Worm (Caenorhabditis elegans) whole organism, late embryonic: Measurements from ENCODE around the gene melo-3.
"Not testable (repeated sequence)": the region's sequence is repeated elsewhere in the genome, so short reads cannot be mapped to it uniquely, and the experiment has no call there.

Source experiments
- C08G9.2 ChIP-seq: sonication (generic microtip); optimal IDR thresholded peaks from 2 replicates; lab custom pipeline; 2016; ENCODE audit warnings: mild to moderate bottlenecking, missing genetic modification characterization, moderate library complexity, missing compliant biosample characterization
- C38D4.7 ChIP-seq: fragments of 200-800 bp; sonication (Bioruptor generic); optimal IDR thresholded peaks from 2 replicates; lab custom pipeline; 2018; ENCODE audit warnings: mild to moderate bottlenecking, missing genetic modification characterization, moderate library complexity, missing compliant biosample characterization
- F13H6.1 ChIP-seq: sonication (generic microtip); optimal IDR thresholded peaks from 2 replicates; lab custom pipeline; 2016; ENCODE audit warnings: missing genetic modification characterization, missing compliant biosample characterization
- K02D7.2 ChIP-seq: sonication (generic microtip); optimal IDR thresholded peaks from 2 replicates; lab custom pipeline; 2017; ENCODE audit warnings: mild to moderate bottlenecking, missing genetic modification characterization, missing compliant biosample characterization
- ceh-14 ChIP-seq: sonication (generic microtip); optimal IDR thresholded peaks from 2 replicates; lab custom pipeline; 2016; ENCODE audit warnings: missing genotype, missing genetic modification characterization, missing compliant biosample characterization
- ceh-18 ChIP-seq: sonication (generic microtip); optimal IDR thresholded peaks from 2 replicates; lab custom pipeline; 2016; ENCODE audit warnings: missing genetic modification characterization, missing compliant biosample characterization
- ceh-31 ChIP-seq: sonication (generic microtip); optimal IDR thresholded peaks from 2 replicates; lab custom pipeline; 2016; ENCODE audit warnings: missing genetic modification characterization, missing compliant biosample characterization
- ceh-34 ChIP-seq: sonication (generic microtip); optimal IDR thresholded peaks from 2 replicates; lab custom pipeline; 2016; ENCODE audit warnings: mild to moderate bottlenecking, missing genetic modification characterization, missing compliant biosample characterization
- ceh-48 ChIP-seq: sonication (generic microtip); optimal IDR thresholded peaks from 2 replicates; lab custom pipeline; 2016; ENCODE audit warnings: missing genetic modification characterization, inconsistent platforms, missing compliant biosample characterization
- che-1 ChIP-seq: sonication (generic microtip); optimal IDR thresholded peaks from 2 replicates; lab custom pipeline; 2016; ENCODE audit warnings: mild to moderate bottlenecking, missing genetic modification characterization, missing compliant biosample characterization
- elt-2 ChIP-seq: sonication (generic microtip); optimal IDR thresholded peaks from 2 replicates; lab custom pipeline; 2016; ENCODE audit warnings: missing genetic modification reagents, missing genetic modification characterization, missing compliant biosample characterization
- hlh-13 ChIP-seq: fragments of 200-800 bp; sonication (Bioruptor generic); optimal IDR thresholded peaks from 2 replicates; lab custom pipeline; 2018; ENCODE audit warnings: mild to moderate bottlenecking, missing genetic modification characterization, missing compliant biosample characterization
- hlh-30 ChIP-seq: sonication (generic microtip); optimal IDR thresholded peaks from 2 replicates; lab custom pipeline; 2017; ENCODE audit warnings: antibody characterized with exemption, missing genetic modification characterization, missing compliant biosample characterization; ENCODE audit not compliant: insufficient read depth
- hlh-6 ChIP-seq: sonication (generic microtip); optimal IDR thresholded peaks from 2 replicates; lab custom pipeline; 2016; ENCODE audit warnings: missing genotype, missing genetic modification characterization, missing compliant biosample characterization
- lim-6 ChIP-seq: sonication (generic microtip); optimal IDR thresholded peaks from 2 replicates; lab custom pipeline; 2016; ENCODE audit warnings: missing genetic modification characterization, missing compliant biosample characterization
- madf-2 ChIP-seq: sonication (generic microtip); optimal IDR thresholded peaks from 2 replicates; lab custom pipeline; 2017; ENCODE audit warnings: missing genetic modification characterization, missing compliant biosample characterization
- nhr-11 ChIP-seq: fragments of 150-350 bp; optimal IDR thresholded peaks from 2 replicates; lab custom pipeline; 2014; ENCODE audit warnings: missing biosample characterization, missing genetic modification characterization
- pag-3 ChIP-seq: sonication (generic microtip); optimal IDR thresholded peaks from 2 replicates; lab custom pipeline; 2016; ENCODE audit warnings: missing compliant biosample characterization, missing genetic modification characterization, borderline replicate concordance
- pat-9 ChIP-seq: fragments of 200-800 bp; sonication (Bioruptor generic); optimal IDR thresholded peaks from 2 replicates; lab custom pipeline; 2018; ENCODE audit warnings: mild to moderate bottlenecking, missing genetic modification characterization, moderate library complexity, missing compliant biosample characterization
- pax-1 ChIP-seq: fragments of 150-350 bp; optimal IDR thresholded peaks from 2 replicates; lab custom pipeline; 2014; ENCODE audit warnings: missing biosample characterization, missing genetic modification characterization
- pqm-1 ChIP-seq: sonication (generic microtip); optimal IDR thresholded peaks from 2 replicates; lab custom pipeline; 2016; ENCODE audit warnings: missing genetic modification characterization, missing compliant biosample characterization
- pros-1 ChIP-seq: fragments of 150-350 bp; optimal IDR thresholded peaks from 2 replicates; lab custom pipeline; 2014; ENCODE audit warnings: missing biosample characterization, missing genetic modification reagents, missing genetic modification characterization
- ref-2 ChIP-seq: sonication (generic microtip); optimal IDR thresholded peaks from 2 replicates; lab custom pipeline; 2016; ENCODE audit warnings: missing genetic modification characterization, missing compliant biosample characterization
- sdc-2 ChIP-seq: sonication (generic microtip); optimal IDR thresholded peaks from 2 replicates; lab custom pipeline; 2016; ENCODE audit warnings: missing genotype, missing genetic modification characterization, missing compliant biosample characterization
- sox-2 ChIP-seq: fragments of 200-800 bp; sonication (Bioruptor generic); IDR thresholded peaks from 2 replicates; pipeline ENCODE4 v1.3.6; 2022; ENCODE audit warnings: missing genetic modification reagents, missing genetic modification characterization, missing compliant biosample characterization
- syd-9 ChIP-seq: sonication (generic microtip); optimal IDR thresholded peaks from 2 replicates; lab custom pipeline; 2016; ENCODE audit warnings: mild to moderate bottlenecking, missing genetic modification characterization, moderate library complexity, missing compliant biosample characterization
- tbx-2 ChIP-seq: sonication (generic microtip); optimal IDR thresholded peaks from 2 replicates; lab custom pipeline; 2016; ENCODE audit warnings: missing genetic modification characterization, missing compliant biosample characterization
- tbx-7 ChIP-seq: sonication (generic microtip); optimal IDR thresholded peaks from 2 replicates; lab custom pipeline; 2016; ENCODE audit warnings: missing genotype, missing genetic modification characterization, missing compliant biosample characterization
- unc-42 ChIP-seq: sonication (generic microtip); optimal IDR thresholded peaks from 2 replicates; lab custom pipeline; 2016; ENCODE audit warnings: missing genotype, missing genetic modification characterization, missing compliant biosample characterization
- unc-55 ChIP-seq: sonication (generic microtip); optimal IDR thresholded peaks from 2 replicates; lab custom pipeline; 2017; ENCODE audit warnings: missing biosample characterization, missing genetic modification reagents, missing genetic modification characterization
- unc-86 ChIP-seq: sonication (generic microtip); optimal IDR thresholded peaks from 2 replicates; lab custom pipeline; 2016; ENCODE audit warnings: missing genetic modification characterization, missing compliant biosample characterization
- zip-5 ChIP-seq: sonication (generic microtip); optimal IDR thresholded peaks from 2 replicates; lab custom pipeline; 2016; ENCODE audit warnings: missing genetic modification characterization, missing compliant biosample characterization
- ztf-16 ChIP-seq: sonication (generic microtip); optimal IDR thresholded peaks from 2 replicates; lab custom pipeline; 2017; ENCODE audit warnings: missing genetic modification characterization, missing compliant biosample characterization

The melo-3 gene

DNA sequence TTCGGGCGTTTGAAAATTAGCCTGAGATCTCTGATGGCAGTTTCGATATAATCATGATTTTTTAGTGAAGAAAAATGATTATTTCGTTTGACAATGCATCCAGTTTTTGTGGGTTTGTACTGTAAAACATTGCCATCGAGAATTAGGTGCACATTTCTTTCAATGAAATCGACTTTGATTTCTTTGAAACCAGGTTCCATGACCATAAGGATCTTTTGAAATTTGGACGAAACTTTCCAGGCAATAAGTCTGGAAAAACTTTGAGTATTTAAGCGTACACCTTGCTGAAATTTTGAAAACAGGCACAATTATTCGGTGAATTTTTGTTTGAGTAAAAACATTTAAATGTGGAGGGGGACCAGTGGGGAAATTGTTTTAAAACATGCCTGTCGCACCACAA lies 15.1 kb upstream of the melo-3 start:
- TF ChIP-seq pqm-1 (tag; lab: Kevin White, UChicago) (no peak), pros-1 (tag; lab: Kevin White, UChicago) (no peak), pag-3 (tag; lab: Kevin White, UChicago) (no peak), unc-42 (tag; lab: Kevin White, UChicago) (no peak), ceh-31 (tag; lab: Kevin White, UChicago) (no peak), tbx-7 (tag; lab: Kevin White, UChicago) (no peak), K02D7.2 (tag; lab: Kevin White, UChicago) (no peak), ceh-14 (no peak), nhr-11 (tag; lab: Kevin White, UChicago) (no peak), lim-6 (tag; lab: Kevin White, UChicago) (no peak), che-1 (no peak), sdc-2 (tag; lab: Kevin White, UChicago) (no peak), elt-2 (tag; lab: Kevin White, UChicago) (no peak), sox-2 (GFP tag; lab: Robert Waterston, UW) (no peak), ztf-16 (tag; lab: Kevin White, UChicago) (no peak), madf-2 (no peak), C08G9.2 (tag; lab: Kevin White, UChicago) (no peak)

DNA sequence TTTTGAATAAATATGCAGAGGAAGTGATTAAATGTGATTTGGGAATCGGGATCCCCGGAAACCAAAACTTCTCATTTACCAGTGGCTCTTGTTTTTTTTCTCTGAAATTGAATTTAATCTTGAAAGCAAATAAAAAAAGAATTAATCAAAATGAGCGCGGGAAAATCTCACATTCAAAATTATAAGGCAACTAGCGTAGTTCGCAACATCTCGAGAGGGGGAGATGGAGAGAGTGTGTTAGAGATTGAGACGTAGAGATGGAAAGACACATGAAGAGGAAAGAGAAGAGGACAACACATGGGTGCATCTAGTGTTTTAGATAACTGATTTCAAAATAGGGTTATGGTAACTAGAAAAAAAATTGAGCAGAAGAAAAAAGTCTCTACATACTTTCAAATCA lies 11.4 kb upstream of the melo-3 start, which contains the start of gene sdc-3:
Gene sdc-3 (minus strand): TSS at position 101 of the 400 bp plus-strand sequence.
- TF ChIP-seq C38D4.7 (GFP tag; lab: Kevin White, UChicago) (no peak), zip-5 (tag; lab: Kevin White, UChicago) (no peak), unc-55 (GFP tag; lab: Kevin White, UChicago) (peak; percentile 17)

DNA sequence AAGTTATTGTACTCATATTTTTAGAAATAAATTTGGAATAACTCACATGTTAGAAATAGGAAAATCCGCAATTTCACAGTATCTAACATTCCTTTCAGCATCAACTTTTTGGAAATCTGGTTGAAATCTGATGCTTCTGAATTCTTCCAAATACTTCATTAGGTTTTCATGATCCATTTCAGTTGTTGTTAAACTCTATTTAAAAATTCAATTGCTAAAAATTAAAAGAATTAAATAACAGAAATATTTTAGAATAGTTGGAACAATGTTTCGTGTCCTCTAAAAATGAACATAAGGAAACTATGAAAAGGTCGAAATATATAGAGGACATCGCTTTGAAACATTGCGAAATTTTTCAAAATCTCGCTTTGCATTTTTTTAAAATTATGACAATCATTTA lies 5.3 kb downstream of the melo-3 start, which contains the start of gene cng-1:
Gene cng-1 (minus strand): TSS at position 101 of the 400 bp plus-strand sequence.
- TF ChIP-seq hlh-6, pat-9, ceh-48 (tag; lab: Kevin White, UChicago): not testable (repeated sequence)
- TF ChIP-seq, all 69 proteins: peak for 0; not testable (repeated sequence) for 69

DNA sequence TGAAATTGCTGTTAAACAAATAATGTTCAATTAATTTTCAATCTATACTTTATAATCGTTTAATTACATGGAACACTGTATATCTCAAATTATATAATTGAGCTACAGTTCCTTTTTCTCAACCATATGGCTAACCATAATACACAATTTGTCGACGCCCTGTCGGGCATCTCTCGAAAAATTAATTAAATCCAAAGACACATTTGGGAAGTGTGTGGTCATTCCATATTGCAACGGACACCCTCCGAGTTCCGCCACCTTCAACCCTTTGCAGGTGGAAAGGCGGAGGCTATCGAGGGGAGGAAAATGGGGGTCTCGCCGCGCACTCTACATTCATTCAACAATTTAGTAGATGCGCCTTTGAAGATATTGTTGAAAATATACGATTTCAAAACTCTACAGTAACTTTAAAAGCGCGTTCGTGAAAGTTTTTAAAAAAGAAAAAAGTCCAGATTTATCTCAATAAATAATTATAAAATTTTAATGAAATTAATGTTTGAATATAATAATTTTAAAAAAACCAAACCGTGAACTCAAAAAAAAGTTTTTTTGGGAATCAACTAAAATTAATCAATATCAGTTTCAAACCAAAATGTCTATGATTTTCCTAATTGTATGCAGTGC lies 7.7 kb downstream of the melo-3 start, which contains the start of gene F14H8.8:
Gene F14H8.8 (plus strand): TSS at position 574 of the 624 bp plus-strand sequence.
- TF ChIP-seq ref-2: no peak
- no peak for TF ChIP-seq ceh-18 (tag; lab: Kevin White, UChicago)
- no peak for TF ChIP-seq pat-9 (tag; lab: Kevin White, UChicago)
- TF ChIP-seq pax-1 (tag; lab: Kevin White, UChicago): no peak
- TF ChIP-seq tbx-2: no peak
- no peak for TF ChIP-seq hlh-13 (GFP tag; lab: Kevin White, UChicago)

DNA sequence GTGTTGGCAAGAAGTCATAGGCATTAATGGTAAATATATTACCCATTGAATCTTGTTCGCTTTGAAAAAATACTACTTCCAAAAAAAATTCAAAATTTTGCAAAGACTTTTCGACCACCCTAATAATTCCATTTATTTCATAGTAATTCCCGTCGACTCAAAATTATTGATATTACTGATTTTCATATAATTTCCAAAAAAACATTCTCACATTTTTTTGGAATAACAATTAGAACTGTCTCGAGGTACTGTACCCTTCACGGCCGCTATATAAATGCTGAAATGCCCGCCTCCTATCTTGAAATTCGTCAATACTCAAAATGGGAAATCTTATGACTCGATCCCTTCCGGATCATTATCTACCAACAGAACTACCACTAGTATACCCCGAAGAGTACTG lies 13.1 kb downstream of the melo-3 start, which contains the start of gene F14H8.4:
Gene F14H8.4 (plus strand): TSS at position 301 of the 400 bp plus-strand sequence.
- TF ChIP-seq ceh-48 (tag; lab: Kevin White, UChicago): no peak
- no peak for TF ChIP-seq lim-6 (tag; lab: Kevin White, UChicago)
- no peak for TF ChIP-seq ceh-18 (tag; lab: Kevin White, UChicago)
- no peak for TF ChIP-seq hlh-30
- TF ChIP-seq ceh-34 (tag; lab: Kevin White, UChicago): no peak
- TF ChIP-seq ref-2: no peak
- no peak for TF ChIP-seq unc-55 (GFP tag; lab: Kevin White, UChicago)
- no peak for TF ChIP-seq F13H6.1
- no peak for TF ChIP-seq unc-86 (tag; lab: Kevin White, UChicago)
- no peak for TF ChIP-seq syd-9 (tag; lab: Kevin White, UChicago)
